Worm (Caenorhabditis elegans) whole organism, L4 larva: ENCODE results near the gene scly-1.
A peak's percentile ranks its signal among the peaks of the same experiment; 100 is the strongest.

ENCODE experiments used
- F49E8.2 ChIP-seq: sonication (generic microtip); optimal IDR thresholded peaks from 2 replicates; lab custom pipeline; 2016; ENCODE audit warnings: missing compliant biosample characterization, mild to moderate bottlenecking, missing genetic modification characterization, borderline replicate concordance
- R02D3.7 ChIP-seq: fragments of 150-350 bp; sonication (generic microtip); optimal IDR thresholded peaks from 3 replicates; lab custom pipeline; 2014; ENCODE audit warnings: missing biosample characterization, missing genetic modification characterization
- T20F7.1 ChIP-seq: fragments of 200-800 bp; sonication (Bioruptor generic); optimal IDR thresholded peaks from 2 replicates; lab custom pipeline; 2018; ENCODE audit warnings: mild to moderate bottlenecking, missing genetic modification characterization, missing compliant biosample characterization
- ZK546.5 ChIP-seq, 2 experiments: sonication (generic microtip); optimal IDR thresholded peaks; 2 replicates each; lab custom pipeline; 2017; ENCODE audit warnings: missing biosample characterization in 2 of 2, missing genetic modification characterization in 2 of 2
- aha-1 ChIP-seq: fragments of 150-350 bp; peaks from one replicate; lab custom pipeline; 2014; ENCODE audit warnings: missing biosample characterization, missing genetic modification characterization
- ama-1 ChIP-seq: fragments of 150-350 bp; optimal IDR thresholded peaks from 2 replicates; lab custom pipeline; 2014; ENCODE audit warnings: inconsistent platforms, mixed read lengths
- ceh-20 ChIP-seq: fragments of 200-800 bp; sonication (Bioruptor generic); IDR thresholded peaks from 2 replicates; pipeline ENCODE4 v1.3.6; 2022; ENCODE audit warnings: missing genetic modification reagents, missing genetic modification characterization, missing compliant biosample characterization
- ceh-44 ChIP-seq: fragments of 200-800 bp; sonication (Bioruptor generic); IDR thresholded peaks from 2 replicates; pipeline ENCODE4 v1.3.6; 2022; ENCODE audit warnings: missing genetic modification reagents, missing genetic modification characterization, missing compliant biosample characterization
- daf-12 ChIP-seq: fragments of 150-350 bp; optimal IDR thresholded peaks from 2 replicates; lab custom pipeline; 2014; ENCODE audit warnings: missing biosample characterization, missing genetic modification reagents, missing genetic modification characterization
- daf-16 ChIP-seq, 3 experiments: sonication (generic microtip); optimal IDR thresholded peaks; 2 replicates each; lab custom pipeline; 2016 to 2017; ENCODE audit warnings: missing genetic modification characterization in 3 of 3, missing genetic modification reagents in 3 of 3, mild to moderate bottlenecking in 2 of 3, missing compliant biosample characterization in 2 of 3, missing biosample characterization in 1 of 3, moderate library complexity in 1 of 3
- daf-8 ChIP-seq: fragments of 200-800 bp; sonication (Bioruptor generic); IDR thresholded peaks from 2 replicates; pipeline ENCODE4 v1.3.6; 2022; ENCODE audit warnings: missing genetic modification characterization, missing compliant biosample characterization
- dmd-6 ChIP-seq: fragments of 200-800 bp; sonication (Bioruptor generic); IDR thresholded peaks from 2 replicates; pipeline ENCODE4 v1.3.6; 2022; ENCODE audit warnings: missing genetic modification reagents, missing genetic modification characterization, missing compliant biosample characterization
- dve-1 ChIP-seq: sonication (generic microtip); optimal IDR thresholded peaks from 2 replicates; lab custom pipeline; 2017; ENCODE audit warnings: antibody characterized with exemption, mild to moderate bottlenecking, missing genetic modification characterization, missing compliant biosample characterization; ENCODE audit not compliant: insufficient read depth
- gei-8 ChIP-seq: fragments of 200-800 bp; sonication (Bioruptor generic); optimal IDR thresholded peaks from 2 replicates; lab custom pipeline; 2018; ENCODE audit warnings: mild to moderate bottlenecking, missing genetic modification characterization, missing compliant biosample characterization
- hif-1 ChIP-seq, 2 experiments: sonication (generic microtip); optimal IDR thresholded peaks; 2 replicates each; lab custom pipeline; 2016 to 2017; ENCODE audit warnings: missing compliant biosample characterization in 2 of 2, missing genetic modification characterization in 2 of 2, missing genetic modification reagents in 2 of 2, missing genotype in 2 of 2, mild to moderate bottlenecking in 1 of 2
- hlh-11 ChIP-seq: fragments of 200-800 bp; sonication (Bioruptor generic); optimal IDR thresholded peaks from 2 replicates; lab custom pipeline; 2018; ENCODE audit warnings: mild to moderate bottlenecking, missing genetic modification characterization, missing compliant biosample characterization
- hlh-30 ChIP-seq: sonication (generic microtip); optimal IDR thresholded peaks from 2 replicates; lab custom pipeline; 2017; ENCODE audit warnings: antibody characterized with exemption, mild to moderate bottlenecking, missing genetic modification characterization, missing compliant biosample characterization; ENCODE audit not compliant: insufficient read depth
- lim-7 ChIP-seq: fragments of 200-800 bp; sonication (Bioruptor generic); IDR thresholded peaks from 2 replicates; pipeline ENCODE4 v1.3.6; 2022; ENCODE audit warnings: missing genetic modification characterization, missing compliant biosample characterization
- lin-1 ChIP-seq: fragments of 200-800 bp; sonication (Bioruptor generic); IDR thresholded peaks from 2 replicates; pipeline ENCODE4 v1.3.6; 2022; ENCODE audit warnings: missing genetic modification reagents, missing genetic modification characterization, missing compliant biosample characterization
- lin-29 ChIP-seq: fragments of 200-800 bp; sonication (Bioruptor generic); IDR thresholded peaks from 2 replicates; pipeline ENCODE4 v1.3.6; 2022; ENCODE audit warnings: missing genetic modification reagents, missing genetic modification characterization, missing compliant biosample characterization
- lin-39 ChIP-seq: fragments of 150-350 bp; optimal IDR thresholded peaks from 2 replicates; lab custom pipeline; 2014; ENCODE audit warnings: missing biosample characterization, missing genetic modification reagents, missing genetic modification characterization
- lir-3 ChIP-seq: sonication (generic microtip); optimal IDR thresholded peaks from 2 replicates; lab custom pipeline; 2016; ENCODE audit warnings: mild to moderate bottlenecking, missing genetic modification characterization, missing compliant biosample characterization
- madf-9 ChIP-seq: fragments of 200-800 bp; sonication (Bioruptor generic); conservative IDR thresholded peaks from 2 replicates; pipeline ENCODE4 v1.3.6; 2022; ENCODE audit warnings: missing genetic modification reagents, missing genetic modification characterization, missing compliant biosample characterization
- mep-1 ChIP-seq: fragments of 150-350 bp; sonication (generic microtip); optimal IDR thresholded peaks from 3 replicates; lab custom pipeline; 2014; ENCODE audit warnings: missing biosample characterization, missing genetic modification characterization
- mes-2 ChIP-seq: sonication (generic microtip); optimal IDR thresholded peaks from 2 replicates; lab custom pipeline; 2016; ENCODE audit warnings: missing genotype, mild to moderate bottlenecking, missing genetic modification characterization, missing compliant biosample characterization; ENCODE audit not compliant: poor library complexity, severe bottlenecking
- mxl-3 ChIP-seq: fragments of 200-800 bp; sonication (Bioruptor generic); optimal IDR thresholded peaks from 2 replicates; lab custom pipeline; 2018; ENCODE audit warnings: mild to moderate bottlenecking, missing genetic modification characterization, missing compliant biosample characterization
- nhr-10 ChIP-seq: fragments of 150-350 bp; optimal IDR thresholded peaks from 2 replicates; lab custom pipeline; 2014; ENCODE audit warnings: missing biosample characterization, missing genetic modification characterization
- nhr-102 ChIP-seq: sonication (generic microtip); optimal IDR thresholded peaks from 2 replicates; lab custom pipeline; 2016; ENCODE audit warnings: mild to moderate bottlenecking, missing genetic modification characterization, moderate library complexity, missing compliant biosample characterization
- nhr-237 ChIP-seq: sonication (generic microtip); optimal IDR thresholded peaks from 2 replicates; lab custom pipeline; 2017; ENCODE audit warnings: missing biosample characterization, missing genetic modification characterization
- nhr-28 ChIP-seq: fragments of 150-350 bp; optimal IDR thresholded peaks from 2 replicates; lab custom pipeline; 2014; ENCODE audit warnings: missing biosample characterization, missing genetic modification characterization
- nhr-48 ChIP-seq: sonication (generic microtip); optimal IDR thresholded peaks from 2 replicates; lab custom pipeline; 2016; ENCODE audit warnings: mild to moderate bottlenecking, missing genetic modification characterization, missing compliant biosample characterization
- nhr-77 ChIP-seq: fragments of 150-350 bp; optimal IDR thresholded peaks from 2 replicates; lab custom pipeline; 2014; ENCODE audit warnings: missing biosample characterization, missing genetic modification characterization
- php-3 ChIP-seq: fragments of 200-800 bp; sonication (Bioruptor generic); IDR thresholded peaks from 2 replicates; pipeline ENCODE4 v1.3.6; 2022; ENCODE audit warnings: missing genetic modification reagents, missing genetic modification characterization, missing compliant biosample characterization
- pqm-1 ChIP-seq: sonication (generic microtip); optimal IDR thresholded peaks from 2 replicates; lab custom pipeline; 2017; ENCODE audit warnings: missing biosample characterization, missing genetic modification characterization
- sdz-12 ChIP-seq: fragments of 200-800 bp; sonication (Bioruptor generic); optimal IDR thresholded peaks from 2 replicates; lab custom pipeline; 2018; ENCODE audit warnings: mild to moderate bottlenecking, missing genetic modification characterization, missing compliant biosample characterization
- tra-1 ChIP-seq: fragments of 200-800 bp; sonication (Bioruptor generic); IDR thresholded peaks from 2 replicates; pipeline ENCODE4 v1.3.6; 2022; ENCODE audit warnings: missing genetic modification reagents, missing genetic modification characterization, missing compliant biosample characterization
- unc-39 ChIP-seq: sonication (generic microtip); optimal IDR thresholded peaks from 2 replicates; lab custom pipeline; 2017; ENCODE audit warnings: missing biosample characterization, missing genetic modification characterization
- unc-62 ChIP-seq, 3 experiments: fragments of 150-350 bp in 1 of 3; sonication (generic microtip); optimal IDR thresholded peaks in 2 of 3; peaks in 1 of 3; 1 replicate in 1 of 3; 2 replicates in 2 of 3; lab custom pipeline; 2014 to 2017; ENCODE audit warnings: missing biosample characterization in 3 of 3, missing genetic modification characterization in 3 of 3, missing genetic modification reagents in 3 of 3, missing genotype in 1 of 3
- ztf-7 ChIP-seq: fragments of 150-350 bp; optimal IDR thresholded peaks from 2 replicates; lab custom pipeline; 2014; ENCODE audit warnings: missing biosample characterization, missing genetic modification characterization

Gene scly-1

DNA sequence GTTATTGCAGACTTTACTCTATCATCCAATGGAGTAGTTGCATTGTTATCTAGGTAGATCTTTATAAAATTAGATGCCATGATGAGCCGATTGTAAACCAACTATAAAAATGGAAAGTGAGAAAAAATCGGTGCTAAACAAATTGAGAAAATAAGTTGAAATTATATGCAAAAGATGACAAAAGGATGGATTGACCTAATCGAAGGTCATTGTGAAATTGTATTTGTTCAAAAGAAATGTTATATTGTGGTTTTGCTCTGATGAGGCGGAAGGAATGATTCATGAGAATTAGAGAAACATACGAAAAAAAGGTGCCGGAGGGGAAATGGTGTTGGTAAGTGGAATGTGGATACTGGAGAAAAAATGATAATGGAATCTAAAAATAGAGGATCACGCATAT, at the start of gene scly-1:
Gene scly-1, minus strand, starts transcription at position 101 of the 400 bp plus-strand sequence.
- TF ChIP-seq madf-9: no peak
- TF ChIP-seq T20F7.1 (GFP tag; lab: Kevin White, UChicago): no peak
- TF ChIP-seq lir-3 (tag; lab: Kevin White, UChicago): no peak
- no peak for TF ChIP-seq lim-7
- TF ChIP-seq unc-39 (tag; lab: Kevin White, UChicago): no peak
- TF ChIP-seq daf-8: no peak
- TF ChIP-seq nhr-77 (tag; lab: Kevin White, UChicago): no peak
- TF ChIP-seq nhr-102 (tag; lab: Kevin White, UChicago): no peak
- TF ChIP-seq daf-16 (GFP tag; optimal IDR thresholded peaks at IDR 0.05; lab: Kevin White, UChicago): no peak
- no peak for TF ChIP-seq daf-16 (tag; optimal IDR thresholded peaks at IDR 0.05; lab: Kevin White, UChicago)
- TF ChIP-seq nhr-237 (tag; lab: Kevin White, UChicago): no peak
- no peak for TF ChIP-seq lin-39
- no peak for TF ChIP-seq lin-29 (GFP tag; lab: Robert Waterston, UW)
- TF ChIP-seq gei-8 (GFP tag; lab: Kevin White, UChicago): no peak

DNA sequence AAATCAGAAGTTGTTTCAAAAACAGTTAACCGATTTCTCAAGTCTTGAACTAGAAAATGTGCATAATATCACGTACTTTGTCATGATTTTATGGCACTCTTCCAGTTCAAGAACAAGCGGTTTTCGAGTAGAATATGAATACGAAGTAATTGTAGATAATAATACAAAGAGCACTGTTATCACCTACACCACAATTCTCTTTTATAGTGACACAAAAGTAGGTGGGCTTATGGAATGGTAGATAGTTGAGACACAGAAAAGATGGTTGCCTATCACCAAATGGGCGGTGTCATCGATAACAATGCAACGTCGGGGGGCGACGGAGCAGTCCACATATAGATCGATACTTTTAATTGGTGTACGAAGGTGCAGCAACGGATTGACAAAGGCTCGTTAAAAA, 47.8 kb upstream of the scly-1 start:
- TF ChIP-seq ceh-20 (GFP tag; lab: Robert Waterston, UW): peak; percentile 41; the same call in 1 of the 2 replicates
- TF ChIP-seq R02D3.7 (tag; lab: Kevin White, UChicago): no peak
- TF ChIP-seq ceh-44 (GFP tag; lab: Robert Waterston, UW): no peak
- peak; percentile 82 for TF ChIP-seq dve-1 (tag; lab: Kevin White, UChicago)
- TF ChIP-seq sdz-12 (GFP tag; lab: Kevin White, UChicago): no peak
- TF ChIP-seq dmd-6 (GFP tag; lab: Robert Waterston, UW): peak; percentile 88
- peak; percentile 43 for TF ChIP-seq ama-1
- no peak for TF ChIP-seq daf-12 (tag; lab: Kevin White, UChicago)
- peak; percentile 59 for TF ChIP-seq nhr-48
- no peak for TF ChIP-seq F49E8.2 (tag; lab: Kevin White, UChicago)
- peak; percentile 9 for TF ChIP-seq T20F7.1 (GFP tag; lab: Kevin White, UChicago)
- TF ChIP-seq ZK546.5 (tag; optimal IDR thresholded peaks at IDR 0.05; lab: Kevin White, UChicago): no peak
- TF ChIP-seq php-3: peak; percentile 76
- peak; percentile 73 for TF ChIP-seq lin-1 (GFP tag; lab: Robert Waterston, UW)
- peak in 1 of 2 experiments; percentile 71 for TF ChIP-seq unc-62 (GFP tag; optimal IDR thresholded peaks at IDR 0.05 in 1 of 2; lab: Kevin White, UChicago)
- no peak for TF ChIP-seq unc-62 (tag; optimal IDR thresholded peaks at IDR 0.05; lab: Kevin White, UChicago)
- TF ChIP-seq hlh-30 (tag; lab: Kevin White, UChicago): peak; percentile 13
- TF ChIP-seq ztf-7 (tag; lab: Kevin White, UChicago): no peak
- TF ChIP-seq nhr-28: peak; percentile 97
- TF ChIP-seq pqm-1 (tag; lab: Kevin White, UChicago): peak; percentile 99
- TF ChIP-seq mes-2: peak; percentile 18
- peak; percentile 27 for TF ChIP-seq mep-1 (tag; lab: Kevin White, UChicago)
- TF ChIP-seq aha-1 (tag; lab: Kevin White, UChicago): peak; percentile 53
- peak in 1 of 2 experiments; percentile 16 for TF ChIP-seq hif-1 (tag; optimal IDR thresholded peaks at IDR 0.05; lab: Kevin White, UChicago)
- TF ChIP-seq tra-1 (GFP tag; lab: Robert Waterston, UW): peak; percentile 80
- peak; percentile 47 for TF ChIP-seq mxl-3
- peak; percentile 35 for TF ChIP-seq nhr-102 (tag; lab: Kevin White, UChicago)
- peak; percentile 88 for TF ChIP-seq hlh-11 (tag; lab: Kevin White, UChicago)
- TF ChIP-seq nhr-10 (tag; lab: Kevin White, UChicago): peak; percentile 58
- peak in 1 of 2 experiments; percentile 9 for TF ChIP-seq daf-16 (GFP tag; optimal IDR thresholded peaks at IDR 0.05; lab: Kevin White, UChicago)
- TF ChIP-seq daf-16 (tag; optimal IDR thresholded peaks at IDR 0.05; lab: Kevin White, UChicago): peak; percentile 62
- TF ChIP-seq, all 104 proteins: peak for 22
